Worm (Caenorhabditis elegans): ENCODE data around the gene pst-2.
A peak's percentile ranks its signal among the peaks of the same experiment; 100 is the strongest.

pst-2 gene

ce11 chrIII:5697266-5697665 is 17.0 kb downstream of the pst-2 start, which contains the start of gene B0336.7:
Gene B0336.7 (minus strand): TSS chrIII:5697366.
- no peak for TF ChIP-seq scrt-1 (GFP tag; IDR thresholded peaks at IDR 0.05)
- TF ChIP-seq hmbx-1 (tag; optimal IDR thresholded peaks at IDR 0.05) = no peak
- no peak for TF ChIP-seq hnd-1 (tag; optimal IDR thresholded peaks at IDR 0.05)
- TF ChIP-seq ama-1 (optimal IDR thresholded peaks at IDR 0.05) = no peak
- TF ChIP-seq aly-1 (tag; optimal IDR thresholded peaks at IDR 0.05) = no peak
- no peak for TF ChIP-seq tra-4 (tag; optimal IDR thresholded peaks at IDR 0.05)
- TF ChIP-seq sea-1 (GFP tag; conservative IDR thresholded peaks at IDR 0.05) = no peak
- TF ChIP-seq pes-1 (GFP tag; IDR thresholded peaks at IDR 0.05) = no peak
- TF ChIP-seq tbx-37 (GFP tag; conservative IDR thresholded peaks at IDR 0.05) = no peak
- no peak for TF ChIP-seq hmg-4 (GFP tag; optimal IDR thresholded peaks at IDR 0.05)
- TF ChIP-seq B0310.2 (tag; optimal IDR thresholded peaks at IDR 0.05) = no peak
- TF ChIP-seq ets-7 (tag; optimal IDR thresholded peaks at IDR 0.05) = no peak
- no peak for TF ChIP-seq ceh-36 (tag; optimal IDR thresholded peaks at IDR 0.05)
- no peak for TF ChIP-seq F13C5.2 (tag; optimal IDR thresholded peaks at IDR 0.05)
- no peak for TF ChIP-seq ceh-13 (GFP tag; optimal IDR thresholded peaks at IDR 0.05)
- no peak for TF ChIP-seq flt-1 (GFP tag; IDR thresholded peaks at IDR 0.05)
- TF ChIP-seq tbx-11 (GFP tag; IDR thresholded peaks at IDR 0.05) = no peak

ce11 chrIII:5697963-5698730 is 17.9 kb downstream of the pst-2 start, which contains the start of the genes lgg-3 and rgs-5:
Gene lgg-3 (minus strand): TSS chrIII:5698013.
Gene rgs-5 (plus strand): TSS chrIII:5698555.
- TF ChIP-seq tbx-11 (GFP tag; IDR thresholded peaks at IDR 0.05) (no peak), ets-7 (tag; optimal IDR thresholded peaks at IDR 0.05) (no peak), tbx-37 (GFP tag; conservative IDR thresholded peaks at IDR 0.05) (no peak), ceh-13 (GFP tag; optimal IDR thresholded peaks at IDR 0.05) (no peak), ceh-36 (tag; optimal IDR thresholded peaks at IDR 0.05) (no peak), F13C5.2 (tag; optimal IDR thresholded peaks at IDR 0.05) (no peak), hmg-4 (GFP tag; optimal IDR thresholded peaks at IDR 0.05) (no peak), pes-1 (GFP tag; IDR thresholded peaks at IDR 0.05) (no peak), tra-4 (tag; optimal IDR thresholded peaks at IDR 0.05) (no peak), flt-1 (GFP tag; IDR thresholded peaks at IDR 0.05) (no peak), ama-1 (optimal IDR thresholded peaks at IDR 0.05) (no peak), aly-1 (tag; optimal IDR thresholded peaks at IDR 0.05) (no peak), hnd-1 (tag; optimal IDR thresholded peaks at IDR 0.05) (no peak), hmbx-1 (tag; optimal IDR thresholded peaks at IDR 0.05) (no peak), scrt-1 (GFP tag; IDR thresholded peaks at IDR 0.05) (no peak), B0310.2 (tag; optimal IDR thresholded peaks at IDR 0.05) (no peak), sea-1 (GFP tag; conservative IDR thresholded peaks at IDR 0.05) (no peak)

ce11 chrIII:5701491-5701890 is 21.3 kb downstream of the pst-2 start:
- TF ChIP-seq hmbx-1 (tag; optimal IDR thresholded peaks at IDR 0.05) (no peak), F13C5.2 (tag; optimal IDR thresholded peaks at IDR 0.05) (no peak), pes-1 (GFP tag; IDR thresholded peaks at IDR 0.05) (no peak), scrt-1 (GFP tag; IDR thresholded peaks at IDR 0.05) (no peak), tbx-37 (GFP tag; conservative IDR thresholded peaks at IDR 0.05) (no peak), B0310.2 (tag; optimal IDR thresholded peaks at IDR 0.05) (no peak), aly-1 (tag; optimal IDR thresholded peaks at IDR 0.05) (no peak), ceh-36 (tag; optimal IDR thresholded peaks at IDR 0.05) (no peak), ceh-13 (GFP tag; optimal IDR thresholded peaks at IDR 0.05) (no peak), hmg-4 (GFP tag; optimal IDR thresholded peaks at IDR 0.05) (no peak), ets-7 (tag; optimal IDR thresholded peaks at IDR 0.05) (no peak), tbx-11 (GFP tag; IDR thresholded peaks at IDR 0.05) (no peak), ama-1 (optimal IDR thresholded peaks at IDR 0.05) (no peak), tra-4 (tag; optimal IDR thresholded peaks at IDR 0.05) (no peak), sea-1 (GFP tag; conservative IDR thresholded peaks at IDR 0.05) (no peak)

- TF ChIP-seq hnd-1 (tag; optimal IDR thresholded peaks at IDR 0.05) (no peak), ama-1 (optimal IDR thresholded peaks at IDR 0.05) (peak; percentile 5)
Observed at ce11 chrIII:5705228-5705888, 25.1 kb downstream of the pst-2 start, which contains the start of gene swp-1. Gene swp-1 (minus strand): TSS chrIII:5705525.

ce11 chrIII:5706077-5706627 is 25.9 kb downstream of the pst-2 start, which contains the start of gene rpl-23:
Gene rpl-23 (minus strand): TSS chrIII:5706127.
- TF ChIP-seq F13C5.2 (tag; optimal IDR thresholded peaks at IDR 0.05) = peak; percentile 54
- TF ChIP-seq tbx-37 (GFP tag; conservative IDR thresholded peaks at IDR 0.05) = 0 out of 2 replicates have a peak, but pooled peaks have one; percentile 14
- no peak for TF ChIP-seq hnd-1 (tag; optimal IDR thresholded peaks at IDR 0.05)
- no peak for TF ChIP-seq B0310.2 (tag; optimal IDR thresholded peaks at IDR 0.05)
- no peak for TF ChIP-seq hmg-4 (GFP tag; optimal IDR thresholded peaks at IDR 0.05)

ce11 chrIII:5707546-5707945 is 27.3 kb downstream of the pst-2 start:
- TF ChIP-seq hmbx-1 (tag; optimal IDR thresholded peaks at IDR 0.05) (no peak), tbx-11 (GFP tag; IDR thresholded peaks at IDR 0.05) (no peak), B0310.2 (tag; optimal IDR thresholded peaks at IDR 0.05) (no peak), hmg-4 (GFP tag; optimal IDR thresholded peaks at IDR 0.05) (no peak), flt-1 (GFP tag; IDR thresholded peaks at IDR 0.05) (no peak), sea-1 (GFP tag; conservative IDR thresholded peaks at IDR 0.05) (no peak), hnd-1 (tag; optimal IDR thresholded peaks at IDR 0.05) (no peak), pes-1 (GFP tag; IDR thresholded peaks at IDR 0.05) (no peak), aly-1 (tag; optimal IDR thresholded peaks at IDR 0.05) (no peak), F13C5.2 (tag; optimal IDR thresholded peaks at IDR 0.05) (no peak), ama-1 (optimal IDR thresholded peaks at IDR 0.05) (no peak), ceh-36 (tag; optimal IDR thresholded peaks at IDR 0.05) (no peak), ets-7 (tag; optimal IDR thresholded peaks at IDR 0.05) (no peak)

ce11 chrIII:5708024-5708423 is 27.8 kb downstream of the pst-2 start:
- no peak for TF ChIP-seq ceh-36 (tag; optimal IDR thresholded peaks at IDR 0.05)
- TF ChIP-seq pes-1 (GFP tag; IDR thresholded peaks at IDR 0.05) = no peak
- TF ChIP-seq flt-1 (GFP tag; IDR thresholded peaks at IDR 0.05) = no peak

All from whole organism, early embryonic.